Fruit fly (Drosophila melanogaster) whole organism, prepupa: Measurements from ENCODE around the gene CG15767.

Source experiments
- Blimp-1 ChIP-seq: fragments of 200-800 bp; sonication (Bioruptor generic); optimal IDR thresholded peaks from 3 replicates; lab custom pipeline; 2017; ENCODE audit warnings: missing biosample characterization, missing genetic modification characterization, mild to moderate bottlenecking, moderate library complexity, missing genetic modification reagents
- CG10631 ChIP-seq: fragments of 200-800 bp; sonication (Bioruptor generic); optimal IDR thresholded peaks from 2 replicates; lab custom pipeline; 2016; ENCODE audit warnings: missing biosample characterization, missing genetic modification characterization
- CG11294 ChIP-seq: fragments of 200-800 bp; sonication (Bioruptor generic); IDR thresholded peaks from 2 replicates; pipeline ENCODE4 v1.3.6; 2022; ENCODE audit warnings: missing biosample characterization, missing genetic modification characterization
- CG11902 ChIP-seq: fragments of 200-800 bp; sonication (Bioruptor generic); optimal IDR thresholded peaks from 3 replicates; lab custom pipeline; 2016; ENCODE audit warnings: missing biosample characterization, missing genetic modification characterization
- CG15336 ChIP-seq: fragments of 200-800 bp; sonication (Bioruptor generic); IDR thresholded peaks from 2 replicates; pipeline ENCODE4 v1.3.6; 2022; ENCODE audit warnings: missing biosample characterization, missing genetic modification characterization
- CG16779 ChIP-seq: fragments of 200-800 bp; sonication (Bioruptor generic); optimal IDR thresholded peaks from 3 replicates; lab custom pipeline; 2017; ENCODE audit warnings: missing biosample characterization, mild to moderate bottlenecking, missing genetic modification characterization
- CG3032 ChIP-seq: fragments of 200-800 bp; optimal IDR thresholded peaks from 2 replicates; lab custom pipeline; 2019; ENCODE audit warnings: missing biosample characterization, mild to moderate bottlenecking, missing genetic modification characterization, moderate library complexity
- CG31627 ChIP-seq: fragments of 200-800 bp; sonication (Bioruptor generic); optimal IDR thresholded peaks from 3 replicates; lab custom pipeline; 2016; ENCODE audit warnings: missing biosample characterization, missing genetic modification characterization
- CG4318 ChIP-seq: fragments of 200-800 bp; sonication (Bioruptor generic); optimal IDR thresholded peaks from 3 replicates; lab custom pipeline; 2017; ENCODE audit warnings: missing biosample characterization, mild to moderate bottlenecking, missing genetic modification characterization
- CG6163 ChIP-seq: fragments of 200-800 bp; sonication (Bioruptor generic); IDR thresholded peaks from 3 replicates; pipeline ENCODE4 v1.3.6; 2022; ENCODE audit warnings: missing biosample characterization, missing genetic modification characterization
- CG6276 ChIP-seq: fragments of 200-800 bp; sonication (Bioruptor generic); optimal IDR thresholded peaks from 2 replicates; lab custom pipeline; 2017; ENCODE audit warnings: missing biosample characterization, mild to moderate bottlenecking, missing genetic modification characterization
- CG6792 ChIP-seq: fragments of 200-800 bp; sonication (Bioruptor generic); optimal IDR thresholded peaks from 3 replicates; lab custom pipeline; 2016; ENCODE audit warnings: missing biosample characterization, missing genetic modification characterization
- CG6808 ChIP-seq: fragments of 200-800 bp; sonication (Bioruptor generic); optimal IDR thresholded peaks from 3 replicates; lab custom pipeline; 2017; ENCODE audit warnings: missing biosample characterization, missing genetic modification characterization, mild to moderate bottlenecking, moderate library complexity, missing genetic modification reagents
- CG6854 ChIP-seq: fragments of 200-800 bp; sonication (Bioruptor generic); optimal IDR thresholded peaks from 2 replicates; lab custom pipeline; 2017; ENCODE audit warnings: missing biosample characterization, mild to moderate bottlenecking, missing genetic modification characterization
- CG8119 ChIP-seq: fragments of 200-800 bp; sonication (Bioruptor generic); IDR thresholded peaks from 3 replicates; pipeline ENCODE4 v1.3.6; 2022; ENCODE audit warnings: missing biosample characterization, missing genetic modification characterization
- CG8319 ChIP-seq: fragments of 200-800 bp; sonication (Bioruptor generic); optimal IDR thresholded peaks from 3 replicates; lab custom pipeline; 2016; ENCODE audit warnings: missing biosample characterization, missing genetic modification characterization
- CG9139 ChIP-seq: fragments of 200-800 bp; sonication (Bioruptor generic); optimal IDR thresholded peaks from 3 replicates; lab custom pipeline; 2017; ENCODE audit warnings: missing biosample characterization, mild to moderate bottlenecking, missing genetic modification characterization
- Eip75B ChIP-seq: fragments of 200-800 bp; sonication (Bioruptor generic); optimal IDR thresholded peaks from 3 replicates; lab custom pipeline; 2016; ENCODE audit warnings: missing biosample characterization, missing genetic modification characterization
- Eip78C ChIP-seq: fragments of 200-800 bp; sonication (Bioruptor generic); peaks from one replicate; lab custom pipeline; 2016; ENCODE audit warnings: missing biosample characterization, missing genetic modification characterization
- Eip93F ChIP-seq: fragments of 200-800 bp; sonication (Bioruptor generic); optimal IDR thresholded peaks from 2 replicates; lab custom pipeline; 2016; ENCODE audit warnings: missing biosample characterization, mild to moderate bottlenecking, missing genetic modification characterization
- Ets21C ChIP-seq: fragments of 200-800 bp; sonication (Bioruptor generic); optimal IDR thresholded peaks from 3 replicates; lab custom pipeline; 2016; ENCODE audit warnings: missing biosample characterization, missing genetic modification characterization
- Ets96B ChIP-seq: fragments of 200-800 bp; optimal IDR thresholded peaks from 2 replicates; lab custom pipeline; 2019; ENCODE audit warnings: missing biosample characterization, mild to moderate bottlenecking, missing genetic modification characterization, moderate library complexity
- Hr39 ChIP-seq: fragments of 200-800 bp; sonication (Bioruptor generic); optimal IDR thresholded peaks from 2 replicates; lab custom pipeline; 2016; ENCODE audit warnings: missing biosample characterization, missing genetic modification characterization
- Hr4 ChIP-seq: fragments of 200-800 bp; sonication (Bioruptor generic); optimal IDR thresholded peaks from 3 replicates; lab custom pipeline; 2016; ENCODE audit warnings: missing biosample characterization, missing genetic modification characterization
- Met ChIP-seq: fragments of 200-800 bp; sonication (Bioruptor generic); optimal IDR thresholded peaks from 3 replicates; lab custom pipeline; 2016; ENCODE audit warnings: missing biosample characterization, missing genetic modification characterization
- OdsH ChIP-seq: fragments of 200-800 bp; sonication (Bioruptor generic); optimal IDR thresholded peaks from 3 replicates; lab custom pipeline; 2016; ENCODE audit warnings: missing biosample characterization, missing genetic modification characterization
- Smox ChIP-seq: fragments of 200-800 bp; sonication (Bioruptor generic); optimal IDR thresholded peaks from 3 replicates; lab custom pipeline; 2016; ENCODE audit warnings: missing biosample characterization, missing genetic modification characterization
- Sox102F ChIP-seq: fragments of 200-800 bp; sonication (Bioruptor generic); optimal IDR thresholded peaks from 2 replicates; lab custom pipeline; 2016; ENCODE audit warnings: missing biosample characterization, mild to moderate bottlenecking, missing genetic modification characterization
- Sox14 ChIP-seq: fragments of 200-800 bp; sonication (Bioruptor generic); optimal IDR thresholded peaks from 3 replicates; lab custom pipeline; 2016; ENCODE audit warnings: missing biosample characterization, missing genetic modification characterization
- achi ChIP-seq: fragments of 200-800 bp; sonication (Bioruptor generic); optimal IDR thresholded peaks from 3 replicates; lab custom pipeline; 2016; ENCODE audit warnings: missing biosample characterization, missing genetic modification characterization
- cyc ChIP-seq: fragments of 200-800 bp; sonication (Bioruptor generic); optimal IDR thresholded peaks from 3 replicates; lab custom pipeline; 2016; ENCODE audit warnings: missing biosample characterization, missing genetic modification characterization
- dsx ChIP-seq: fragments of 200-800 bp; optimal IDR thresholded peaks from 3 replicates; lab custom pipeline; 2019; ENCODE audit warnings: missing biosample characterization, mild to moderate bottlenecking, missing genetic modification characterization, moderate library complexity; ENCODE audit not compliant: poor library complexity, severe bottlenecking
- eg ChIP-seq: fragments of 200-800 bp; sonication (Bioruptor generic); IDR thresholded peaks from 3 replicates; pipeline ENCODE4 v1.3.6; 2022; ENCODE audit warnings: missing biosample characterization, missing genetic modification characterization
- fd59A ChIP-seq: fragments of 200-800 bp; sonication (Bioruptor generic); optimal IDR thresholded peaks from 2 replicates; lab custom pipeline; 2017; ENCODE audit warnings: missing biosample characterization, mild to moderate bottlenecking, missing genetic modification characterization, missing genetic modification reagents
- fd85E ChIP-seq: fragments of 200-800 bp; sonication (Bioruptor generic); optimal IDR thresholded peaks from 3 replicates; lab custom pipeline; 2016; ENCODE audit warnings: missing biosample characterization, missing genetic modification characterization
- lz ChIP-seq: fragments of 200-800 bp; sonication (Bioruptor generic); optimal IDR thresholded peaks from 3 replicates; lab custom pipeline; 2016; ENCODE audit warnings: missing biosample characterization, missing genetic modification characterization
- net ChIP-seq: fragments of 200-800 bp; sonication (Bioruptor generic); optimal IDR thresholded peaks from 3 replicates; lab custom pipeline; 2016; ENCODE audit warnings: missing biosample characterization, missing genetic modification characterization
- pdm3 ChIP-seq: fragments of 200-800 bp; sonication (Bioruptor generic); optimal IDR thresholded peaks from 3 replicates; lab custom pipeline; 2016; ENCODE audit warnings: missing biosample characterization, missing genetic modification characterization
- salr ChIP-seq, 2 experiments: fragments of 200-800 bp; sonication (Bioruptor generic); optimal IDR thresholded peaks; 3 replicates each; lab custom pipeline; 2016 to 2018; ENCODE audit warnings: missing biosample characterization in 2 of 2, missing genetic modification characterization in 2 of 2, mild to moderate bottlenecking in 1 of 2
- spab ChIP-seq: fragments of 200-800 bp; sonication (Bioruptor generic); optimal IDR thresholded peaks from 2 replicates; lab custom pipeline; 2017; ENCODE audit warnings: missing biosample characterization, mild to moderate bottlenecking, missing genetic modification characterization, missing genetic modification reagents
- ss ChIP-seq, 2 experiments: fragments of 200-800 bp; sonication (Bioruptor generic); optimal IDR thresholded peaks; 2 replicates in 1 of 2; 3 replicates in 1 of 2; lab custom pipeline; 2017 to 2018; ENCODE audit warnings: mild to moderate bottlenecking in 2 of 2, missing biosample characterization in 2 of 2, missing genetic modification characterization in 2 of 2, moderate library complexity in 1 of 2
- svp ChIP-seq: fragments of 200-800 bp; sonication (Bioruptor generic); peaks from one replicate; lab custom pipeline; 2016; ENCODE audit warnings: missing biosample characterization, missing genetic modification characterization
- topi ChIP-seq: fragments of 200-800 bp; sonication (Bioruptor generic); optimal IDR thresholded peaks from 3 replicates; lab custom pipeline; 2016; ENCODE audit warnings: missing biosample characterization, missing genetic modification characterization
- vri ChIP-seq: fragments of 200-800 bp; sonication (Bioruptor generic); optimal IDR thresholded peaks from 3 replicates; lab custom pipeline; 2016; ENCODE audit warnings: missing biosample characterization, mild to moderate bottlenecking, missing genetic modification characterization

The CG15767 gene

dm6 chrX:5745840-5746815, 43.2 kb upstream of the CG15767 start (continued):
- TF ChIP-seq Met (GFP tag; lab: Kevin White, UChicago) (peak; percentile 74), fd59A (GFP tag; lab: Kevin White, UChicago) (peak; percentile 63), CG6163 (GFP tag; lab: Robert Waterston, UW) (peak; percentile 90), CG15336 (GFP tag; lab: Robert Waterston, UW) (peak; percentile 74), CG6808 (GFP tag; lab: Kevin White, UChicago) (peak; percentile 61), Eip93F (GFP tag; lab: Kevin White, UChicago) (peak; percentile 56), Hr4 (GFP tag; lab: Kevin White, UChicago) (peak; percentile 72), Ets21C (GFP tag; lab: Kevin White, UChicago) (peak; percentile 75), CG10631 (GFP tag; lab: Kevin White, UChicago) (peak; percentile 75), CG16779 (peak; percentile 43), Eip75B (GFP tag; lab: Kevin White, UChicago) (peak; percentile 61)

DNA sequence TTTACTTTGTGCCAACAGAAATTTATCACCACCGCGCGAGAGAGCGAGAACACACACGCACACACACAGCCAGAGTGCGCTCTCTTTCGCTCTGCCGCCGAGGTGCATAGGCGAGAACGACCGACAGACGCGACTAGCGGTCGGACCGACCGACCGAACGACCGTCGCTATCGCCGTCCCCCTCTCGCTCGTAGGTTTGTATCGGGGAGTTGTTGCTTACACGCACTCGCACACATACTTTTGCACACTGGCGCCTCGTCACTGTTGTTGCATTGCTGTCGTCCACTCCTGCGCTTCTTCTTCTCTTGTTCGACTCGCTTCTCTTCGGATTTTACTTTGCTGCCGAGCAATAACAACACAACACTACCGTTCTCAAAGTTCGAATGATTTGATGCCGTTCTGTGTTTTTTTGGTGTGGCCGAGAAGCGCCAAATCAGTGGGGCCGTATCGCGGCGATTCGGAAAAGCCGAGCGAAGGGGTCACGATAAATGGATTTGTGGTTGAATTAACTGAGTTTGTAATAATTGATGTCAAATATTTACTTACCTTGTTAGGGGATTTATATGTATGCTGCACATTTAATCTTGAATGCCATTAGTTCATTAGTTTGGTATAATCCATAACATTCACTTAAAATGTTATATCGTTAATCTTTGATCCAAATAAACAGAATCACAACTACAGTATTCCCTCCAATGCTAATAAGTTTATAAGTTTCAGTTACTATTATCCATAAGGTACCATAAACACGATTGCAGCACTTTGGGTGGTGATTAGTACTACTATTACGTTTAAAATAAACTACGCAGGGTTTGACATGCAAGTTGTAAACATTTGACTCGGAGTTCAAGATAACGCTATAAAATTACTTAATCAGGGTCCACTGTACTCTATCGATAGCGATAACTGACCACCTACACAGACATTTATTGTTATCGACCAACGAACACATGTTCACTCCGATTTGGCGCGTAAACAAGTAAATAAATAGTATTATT, 42.1 kb upstream of the CG15767 start, which contains the start of the genes IntS6 and Rtel1:
Gene IntS6, minus strand, starts transcription at position 391 of the 998 bp plus-strand sequence.
Gene Rtel1, plus strand, starts transcription at position 884 of the 998 bp plus-strand sequence.
- TF ChIP-seq CG8119 (GFP tag; lab: Robert Waterston, UW) (peak; percentile 87), Smox (GFP tag; lab: Kevin White, UChicago) (peak; percentile 93), lz (GFP tag; lab: Kevin White, UChicago) (peak; percentile 95), spab (GFP tag; lab: Kevin White, UChicago) (peak; percentile 74), Ets96B (tag; lab: Kevin White, UChicago) (peak; percentile 86), svp (peak; percentile 96), CG11294 (GFP tag; lab: Robert Waterston, UW) (peak; percentile 83), CG3032 (tag; lab: Kevin White, UChicago) (peak; percentile 88), Blimp-1 (GFP tag; lab: Kevin White, UChicago) (peak; percentile 73), Sox14 (GFP tag; lab: Kevin White, UChicago) (peak; percentile 94), ss (GFP tag; optimal IDR thresholded peaks at IDR 0.05; lab: Kevin White, UChicago) (peak; percentile 78 to 88), Sox102F (GFP tag; lab: Kevin White, UChicago) (peak; percentile 92), vri (GFP tag; lab: Kevin White, UChicago) (peak; percentile 77), CG4318 (GFP tag; lab: Kevin White, UChicago) (peak; percentile 81), OdsH (GFP tag; lab: Kevin White, UChicago) (peak; percentile 93), dsx (GFP tag; lab: Kevin White, UChicago) (peak; percentile 80), CG9139 (GFP tag; lab: Kevin White, UChicago) (peak; percentile 65), CG6854 (GFP tag; lab: Kevin White, UChicago) (peak; percentile 64), net (peak; percentile 82), CG31627 (peak; percentile 95), salr (GFP tag; optimal IDR thresholded peaks at IDR 0.05; lab: Kevin White, UChicago) (peak; percentile 74 to 81), CG15336 (GFP tag; lab: Robert Waterston, UW) (peak; percentile 91), eg (peak; percentile 92), achi (GFP tag; lab: Kevin White, UChicago) (peak; percentile 89), CG11902 (GFP tag; lab: Kevin White, UChicago) (peak; percentile 89), pdm3 (GFP tag; lab: Kevin White, UChicago) (peak; percentile 94), CG6808 (GFP tag; lab: Kevin White, UChicago) (peak; percentile 80), topi (GFP tag; lab: Kevin White, UChicago) (peak; percentile 93), Hr4 (GFP tag; lab: Kevin White, UChicago) (peak; percentile 94), CG6792 (GFP tag; lab: Kevin White, UChicago) (peak; percentile 86), cyc (peak; percentile 94), CG6163 (GFP tag; lab: Robert Waterston, UW) (peak; percentile 91), Eip75B (GFP tag; lab: Kevin White, UChicago) (peak; percentile 91), CG6276 (peak; percentile 84), Hr39 (GFP tag; lab: Kevin White, UChicago) (peak; percentile 97), CG8319 (peak; percentile 87), Eip78C (GFP tag; lab: Kevin White, UChicago) (peak; percentile 96), fd85E (GFP tag; lab: Kevin White, UChicago) (peak; percentile 40)
